Worm (Caenorhabditis elegans) whole organism, midembryonic: ENCODE results near the gene T27E4.7.

Experiments used
- T22C8.4 ChIP-seq: fragments of 200-800 bp; sonication (Bioruptor generic); IDR thresholded peaks from 2 replicates; pipeline ENCODE4 v1.3.6; 2022; ENCODE audit warnings: missing genetic modification characterization, missing compliant biosample characterization
- flt-1 ChIP-seq: fragments of 200-800 bp; sonication (Bioruptor generic); IDR thresholded peaks from 2 replicates; pipeline ENCODE4 v1.3.6; 2022; ENCODE audit warnings: missing genetic modification characterization, missing compliant biosample characterization

DNA sequence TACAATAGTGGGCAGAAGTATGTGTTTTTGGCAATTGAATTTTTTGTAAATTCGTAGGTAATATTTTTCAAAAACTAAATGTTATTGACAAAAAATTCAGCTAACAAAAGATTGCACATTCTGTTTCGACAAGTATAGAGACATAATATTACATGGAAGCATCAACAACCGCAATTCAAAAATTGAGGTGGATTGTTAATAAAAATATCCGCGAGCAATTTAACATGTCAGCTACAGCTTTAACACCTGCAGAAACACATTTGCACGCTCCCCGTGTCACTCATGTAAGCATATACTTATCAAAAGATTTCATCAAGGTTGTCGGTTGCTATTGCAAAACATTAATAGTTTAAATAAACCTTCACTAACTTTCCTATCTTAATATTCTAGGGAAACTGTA lies 40.4 kb downstream of the T27E4.7 start, which contains the start of gene srsx-34:
- TF ChIP-seq T22C8.4 (GFP tag; lab: Robert Waterston, UW) (no peak), flt-1 (GFP tag; lab: Robert Waterston, UW) (no peak)
